Worm (Caenorhabditis elegans): ENCODE measurements around the gene srh-4.

DNA sequence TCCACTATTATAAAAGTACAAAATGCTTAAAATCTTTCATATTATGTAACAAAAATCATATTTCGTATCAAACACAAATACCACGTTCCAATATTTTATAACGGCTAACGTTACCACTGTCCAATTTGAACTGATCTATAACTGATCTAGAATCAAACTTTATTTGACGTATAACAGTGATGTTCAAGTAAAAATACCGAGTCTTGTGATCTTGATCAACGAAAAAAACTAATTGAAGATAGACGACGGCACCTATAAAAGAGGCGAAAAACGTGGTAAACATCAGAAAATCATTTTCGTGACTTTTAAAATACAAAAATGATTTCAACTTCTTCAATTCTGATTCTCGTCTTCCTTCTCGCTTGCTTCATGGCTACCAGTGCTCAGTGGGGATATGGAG lies 22.7 kb upstream of the srh-4 start, which contains the start of gene nlp-28:
- TF ChIP-seq mcd-1 (GFP tag; IDR thresholded peaks at IDR 0.05) (no peak), F57A8.1 (GFP tag; optimal IDR thresholded peaks at IDR 0.05) (no peak), lin-40 (tag; optimal IDR thresholded peaks at IDR 0.05) (no peak)

Measured in whole organism, young adult.